Worm (Caenorhabditis elegans): ENCODE results near the gene C02F5.3.

Gene C02F5.3

DNA sequence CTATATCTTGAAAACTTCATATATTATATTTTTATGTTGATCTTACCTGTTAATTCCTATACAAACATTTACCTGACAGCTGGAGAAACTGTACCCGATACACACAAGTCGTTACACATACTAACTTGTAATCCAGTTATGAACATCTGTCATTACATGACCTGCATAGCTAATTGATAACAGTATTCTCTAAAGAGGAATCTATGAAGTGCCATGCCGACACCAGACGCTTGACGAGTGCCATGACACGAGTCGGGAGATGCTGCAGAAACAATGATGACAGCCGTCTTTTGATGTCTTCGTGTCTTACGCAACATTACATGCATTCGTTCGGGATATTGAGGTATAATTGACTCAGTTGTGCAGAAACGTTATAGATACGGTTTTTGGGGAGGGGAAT, 25.6 kb upstream of the C02F5.3 start:
- TF ChIP-seq bed-3 (GFP tag; optimal IDR thresholded peaks at IDR 0.05), result no peak
- no peak for TF ChIP-seq lin-32 (GFP tag; optimal IDR thresholded peaks at IDR 0.05)
- no peak for TF ChIP-seq nhr-237 (tag; optimal IDR thresholded peaks at IDR 0.05)
- peak; percentile 31 for TF ChIP-seq nhr-2 (tag; optimal IDR thresholded peaks at IDR 0.05)
- peak; percentile 27 for TF ChIP-seq zip-8 (tag; optimal IDR thresholded peaks at IDR 0.05)

DNA sequence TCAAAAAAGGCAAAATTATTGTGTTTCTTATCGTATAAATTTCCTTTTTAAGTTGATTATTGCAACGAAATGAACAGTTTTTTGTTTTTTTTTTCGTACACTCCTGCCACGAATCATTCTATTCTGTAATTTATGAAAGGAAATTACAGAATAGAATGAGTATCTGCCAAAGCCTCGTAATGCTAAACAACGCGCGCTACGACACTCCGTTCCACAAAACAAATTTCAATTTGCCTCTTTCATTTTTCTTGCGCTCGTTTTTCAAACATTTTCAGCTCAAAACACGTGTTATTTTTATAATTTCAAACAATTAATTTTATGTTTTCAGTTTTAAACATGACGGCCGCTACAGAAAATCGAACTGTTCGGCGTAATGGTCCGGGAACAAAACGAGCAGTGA, 20.9 kb upstream of the C02F5.3 start, which contains the start of gene mob-4:
TSS of gene mob-4 (plus strand) at position 329 of the 400 bp plus-strand sequence.
- no peak for TF ChIP-seq M03D4.4 (tag; optimal IDR thresholded peaks at IDR 0.05)
- no peak for TF ChIP-seq ces-1 (GFP tag; optimal IDR thresholded peaks at IDR 0.05)
- TF ChIP-seq sptf-1 (tag; optimal IDR thresholded peaks at IDR 0.05), result no peak
- TF ChIP-seq tbx-8 (GFP tag; optimal IDR thresholded peaks at IDR 0.05), result no peak
- no peak for TF ChIP-seq cnd-1 (tag; optimal IDR thresholded peaks at IDR 0.05)
- TF ChIP-seq nhr-12 (tag; optimal IDR thresholded peaks at IDR 0.05), result no peak
- no peak for TF ChIP-seq pha-4 (tag; optimal IDR thresholded peaks at IDR 0.05)
- TF ChIP-seq ceh-83 (GFP tag; optimal IDR thresholded peaks at IDR 0.05), result no peak
- TF ChIP-seq drap-1 (GFP tag; optimal IDR thresholded peaks at IDR 0.05), result no peak
- no peak for TF ChIP-seq elt-1 (tag; optimal IDR thresholded peaks at IDR 0.05; ENCODE audit: borderline replicate concordance, insufficient read depth)
- no peak for TF ChIP-seq zip-8 (tag; optimal IDR thresholded peaks at IDR 0.05)
- no peak for TF ChIP-seq ztf-11 (tag; optimal IDR thresholded peaks at IDR 0.05)
- no peak for TF ChIP-seq lin-32 (GFP tag; optimal IDR thresholded peaks at IDR 0.05)
- TF ChIP-seq lsy-2 (tag; optimal IDR thresholded peaks at IDR 0.05), result no peak

DNA sequence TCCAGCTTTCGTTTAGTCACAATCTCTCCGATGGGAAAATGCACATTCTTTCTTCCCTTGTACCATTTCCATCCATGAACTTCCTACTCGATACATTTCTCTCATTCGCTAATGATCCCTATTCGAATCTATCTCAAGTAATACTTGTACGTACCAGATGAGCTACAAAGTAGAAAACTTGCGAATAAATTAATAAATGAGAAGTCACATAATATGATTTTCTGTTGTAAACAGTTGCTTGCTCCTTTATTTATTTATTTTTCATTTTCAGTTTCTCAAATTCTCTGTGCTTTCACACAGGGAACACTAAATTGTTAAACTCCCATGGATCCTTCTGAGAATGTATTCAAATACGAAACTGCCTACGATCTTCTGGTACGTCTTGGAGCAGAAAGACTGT, 19.5 kb upstream of the C02F5.3 start, which contains the start of gene rfs-1:
TSS of gene rfs-1 (plus strand) at position 301 of the 400 bp plus-strand sequence.
- no peak for TF ChIP-seq bed-3 (GFP tag; optimal IDR thresholded peaks at IDR 0.05)
- TF ChIP-seq ceh-83 (GFP tag; optimal IDR thresholded peaks at IDR 0.05), result no peak
- no peak for TF ChIP-seq ceh-43 (GFP tag; optimal IDR thresholded peaks at IDR 0.05)
- TF ChIP-seq snpc-4 (tag; optimal IDR thresholded peaks at IDR 0.05), result no peak
- TF ChIP-seq nhr-2 (tag; optimal IDR thresholded peaks at IDR 0.05), result no peak
- no peak for TF ChIP-seq blmp-1 (tag; optimal IDR thresholded peaks at IDR 0.05)
- TF ChIP-seq lin-32 (GFP tag; optimal IDR thresholded peaks at IDR 0.05), result no peak
- TF ChIP-seq pha-4 (tag; optimal IDR thresholded peaks at IDR 0.05), result no peak
- no peak for TF ChIP-seq mls-2 (tag; optimal IDR thresholded peaks at IDR 0.05)
- TF ChIP-seq M03D4.4 (tag; optimal IDR thresholded peaks at IDR 0.05), result no peak
- no peak for TF ChIP-seq unc-39 (tag; optimal IDR thresholded peaks at IDR 0.05)
- no peak for TF ChIP-seq nhr-12 (tag; optimal IDR thresholded peaks at IDR 0.05)
- no peak for TF ChIP-seq unc-62 (GFP tag; optimal IDR thresholded peaks at IDR 0.05)
- no peak for TF ChIP-seq mab-5 (tag; optimal IDR thresholded peaks at IDR 0.05)
- TF ChIP-seq hlh-1 (tag; optimal IDR thresholded peaks at IDR 0.05), result no peak
- TF ChIP-seq lsy-2 (tag; optimal IDR thresholded peaks at IDR 0.05), result no peak
- TF ChIP-seq zip-8 (tag; optimal IDR thresholded peaks at IDR 0.05), result no peak
- TF ChIP-seq ztf-11 (tag; optimal IDR thresholded peaks at IDR 0.05), result no peak

DNA sequence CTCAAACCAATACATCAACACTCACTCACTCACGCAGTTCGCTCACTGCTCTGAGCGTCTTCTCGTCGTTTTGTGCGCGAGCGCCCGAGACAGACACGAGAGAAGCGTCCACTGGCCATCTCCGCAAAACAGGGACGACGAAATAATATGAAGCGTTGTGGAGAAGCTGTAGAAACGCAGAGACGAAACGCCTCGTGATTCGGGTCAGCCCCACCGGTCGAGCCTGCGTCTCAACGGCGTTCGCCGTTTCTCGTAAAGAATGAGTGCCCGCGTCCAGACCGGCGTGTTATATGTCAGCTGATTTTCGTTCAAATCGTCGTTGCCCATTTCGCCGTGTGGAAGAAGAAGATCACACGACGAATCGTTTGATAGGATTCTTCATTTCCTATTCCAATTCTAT, 18.2 kb upstream of the C02F5.3 start, which contains the start of gene fbxl-1:
TSS of gene fbxl-1 (plus strand) at position 320 of the 400 bp plus-strand sequence.
- no peak for TF ChIP-seq tbx-8 (GFP tag; optimal IDR thresholded peaks at IDR 0.05)
- peak; percentile 35 for TF ChIP-seq mls-2 (tag; optimal IDR thresholded peaks at IDR 0.05)
- TF ChIP-seq bed-3 (GFP tag; optimal IDR thresholded peaks at IDR 0.05), result no peak
- no peak for TF ChIP-seq nhr-2 (tag; optimal IDR thresholded peaks at IDR 0.05)
- TF ChIP-seq unc-120 (tag; optimal IDR thresholded peaks at IDR 0.05; ENCODE audit: poor library complexity, severe bottlenecking), result peak; percentile 71
- TF ChIP-seq nhr-76 (tag; optimal IDR thresholded peaks at IDR 0.05), result no peak
- no peak for TF ChIP-seq sptf-1 (tag; optimal IDR thresholded peaks at IDR 0.05)
- peak; percentile 34 for TF ChIP-seq drap-1 (GFP tag; optimal IDR thresholded peaks at IDR 0.05)
- peak; percentile 33 for TF ChIP-seq ham-2 (GFP tag; optimal IDR thresholded peaks at IDR 0.05)
- no peak for TF ChIP-seq ceh-83 (GFP tag; optimal IDR thresholded peaks at IDR 0.05)
- no peak for TF ChIP-seq unc-39 (tag; optimal IDR thresholded peaks at IDR 0.05)

DNA sequence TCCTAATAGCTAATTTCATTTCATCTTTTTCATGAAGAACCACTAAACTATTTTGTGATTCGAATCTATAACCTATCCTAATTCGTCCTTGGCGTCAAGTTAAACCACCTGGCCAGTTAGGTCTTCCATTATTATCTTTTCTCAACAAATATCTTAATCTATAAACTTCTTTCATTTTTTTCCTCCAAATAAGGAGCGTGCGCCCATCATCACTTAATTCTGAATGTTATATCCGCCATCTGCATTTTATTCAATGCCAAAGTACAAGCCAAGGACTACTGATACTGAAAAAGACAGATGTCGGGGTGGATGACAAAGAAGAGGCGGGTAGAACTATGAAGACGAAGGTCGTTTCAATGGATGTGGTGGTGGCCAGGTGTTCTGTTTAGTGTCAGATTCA, 16.8 kb upstream of the C02F5.3 start:
- TF ChIP-seq hlh-1 (tag; optimal IDR thresholded peaks at IDR 0.05), result no peak
- no peak for TF ChIP-seq ces-1 (GFP tag; optimal IDR thresholded peaks at IDR 0.05)
- TF ChIP-seq cnd-1 (tag; optimal IDR thresholded peaks at IDR 0.05), result no peak
- no peak for TF ChIP-seq nhr-2 (tag; optimal IDR thresholded peaks at IDR 0.05)
- no peak for TF ChIP-seq sem-2 (GFP tag; optimal IDR thresholded peaks at IDR 0.05)
- no peak for TF ChIP-seq tbx-8 (GFP tag; optimal IDR thresholded peaks at IDR 0.05)
- no peak for TF ChIP-seq unc-62 (GFP tag; optimal IDR thresholded peaks at IDR 0.05)
- TF ChIP-seq blmp-1 (tag; optimal IDR thresholded peaks at IDR 0.05), result no peak
- no peak for TF ChIP-seq bed-3 (GFP tag; optimal IDR thresholded peaks at IDR 0.05)
- TF ChIP-seq flh-1 (GFP tag; optimal IDR thresholded peaks at IDR 0.05), result no peak
